Worm (Caenorhabditis elegans): ENCODE results near the gene srpa-72.

DNA sequence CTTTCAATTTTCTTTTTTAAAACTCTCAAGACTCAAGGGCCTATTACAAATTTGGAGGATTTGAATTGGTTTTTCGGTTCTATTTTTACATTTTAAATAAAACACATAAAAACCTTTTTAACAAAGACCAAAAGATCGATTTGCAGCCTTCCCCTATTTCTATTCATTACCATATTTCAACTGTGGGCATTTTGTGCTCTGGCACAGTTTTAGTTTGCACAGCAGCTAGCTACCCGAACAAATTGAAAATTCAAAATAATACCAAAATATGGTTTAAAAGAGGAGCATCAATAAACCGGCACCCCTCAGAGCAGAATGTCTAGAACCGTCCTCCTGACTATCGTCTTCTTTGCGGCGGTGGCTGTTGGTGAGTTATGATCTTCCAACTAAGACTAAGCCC, 5.9 kb upstream of the srpa-72 start, which contains the start of gene F08D12.2:
- TF ChIP-seq tbx-37 (GFP tag; conservative IDR thresholded peaks at IDR 0.05): no peak
- no peak for TF ChIP-seq scrt-1 (GFP tag; IDR thresholded peaks at IDR 0.05)
- TF ChIP-seq ama-1 (optimal IDR thresholded peaks at IDR 0.05): no peak
- TF ChIP-seq aly-1 (tag; optimal IDR thresholded peaks at IDR 0.05): no peak
- TF ChIP-seq pes-1 (GFP tag; IDR thresholded peaks at IDR 0.05): no peak
- TF ChIP-seq hnd-1 (tag; optimal IDR thresholded peaks at IDR 0.05): no peak
- no peak for TF ChIP-seq hmbx-1 (tag; optimal IDR thresholded peaks at IDR 0.05)
- no peak for TF ChIP-seq ceh-13 (GFP tag; optimal IDR thresholded peaks at IDR 0.05)
- no peak for TF ChIP-seq F13C5.2 (tag; optimal IDR thresholded peaks at IDR 0.05)
- no peak for TF ChIP-seq flt-1 (GFP tag; IDR thresholded peaks at IDR 0.05)
- TF ChIP-seq tra-4 (tag; optimal IDR thresholded peaks at IDR 0.05): no peak
- TF ChIP-seq ceh-36 (tag; optimal IDR thresholded peaks at IDR 0.05): no peak

Measured in whole organism, early embryonic.